Worm (Caenorhabditis elegans) whole organism, mixed stage, embryonic: Measurements from ENCODE around the gene picc-1.
A peak's percentile ranks its signal among the peaks of the same experiment; 100 is the strongest.

Source experiments
- bed-3 ChIP-seq: fragments of 200-800 bp; sonication (Bioruptor generic); optimal IDR thresholded peaks from 3 replicates; lab custom pipeline; 2018; ENCODE audit warnings: mild to moderate bottlenecking, missing genetic modification characterization, moderate library complexity, missing compliant biosample characterization
- ces-1 ChIP-seq: fragments of 150-350 bp; optimal IDR thresholded peaks from 2 replicates; lab custom pipeline; 2014; ENCODE audit warnings: missing biosample characterization, missing genetic modification reagents, missing genetic modification characterization
- elt-3 ChIP-seq: fragments of 150-350 bp; optimal IDR thresholded peaks from 2 replicates; lab custom pipeline; 2014; ENCODE audit warnings: missing biosample characterization, missing genetic modification characterization
- flh-1 ChIP-seq: fragments of 200-800 bp; sonication (Bioruptor generic); optimal IDR thresholded peaks from 2 replicates; lab custom pipeline; 2018; ENCODE audit warnings: mild to moderate bottlenecking, missing genetic modification characterization, moderate library complexity, missing compliant biosample characterization
- hlh-1 ChIP-seq: fragments of 150-350 bp; optimal IDR thresholded peaks from 2 replicates; lab custom pipeline; 2014; ENCODE audit warnings: missing biosample characterization, missing genetic modification reagents, missing genetic modification characterization
- lsy-2 ChIP-seq: fragments of 150-350 bp; optimal IDR thresholded peaks from 2 replicates; lab custom pipeline; 2014; ENCODE audit warnings: missing biosample characterization, missing genetic modification characterization
- mep-1 ChIP-seq: fragments of 150-350 bp; optimal IDR thresholded peaks from 2 replicates; lab custom pipeline; 2017; ENCODE audit warnings: missing biosample characterization, missing genetic modification reagents, missing genetic modification characterization, inconsistent platforms
- nhr-237 ChIP-seq: fragments of 150-350 bp; optimal IDR thresholded peaks from 2 replicates; lab custom pipeline; 2014; ENCODE audit warnings: missing biosample characterization, missing genetic modification characterization
- nhr-28 ChIP-seq: fragments of 150-350 bp; optimal IDR thresholded peaks from 2 replicates; lab custom pipeline; 2014; ENCODE audit warnings: missing biosample characterization, missing genetic modification characterization
- nhr-76 ChIP-seq: sonication (generic microtip); optimal IDR thresholded peaks from 2 replicates; lab custom pipeline; 2017; ENCODE audit warnings: missing biosample characterization, missing genetic modification characterization
- pha-4 ChIP-seq: fragments of 150-350 bp; optimal IDR thresholded peaks from 2 replicates; lab custom pipeline; 2018; ENCODE audit warnings: missing biosample characterization, missing genetic modification reagents, missing genetic modification characterization
- snpc-4 ChIP-seq: fragments of 150-350 bp; optimal IDR thresholded peaks from 2 replicates; lab custom pipeline; 2014; ENCODE audit warnings: missing biosample characterization, missing genetic modification characterization
- unc-39 ChIP-seq: fragments of 150-350 bp; optimal IDR thresholded peaks from 2 replicates; lab custom pipeline; 2014; ENCODE audit warnings: missing biosample characterization, missing genetic modification characterization

DNA sequence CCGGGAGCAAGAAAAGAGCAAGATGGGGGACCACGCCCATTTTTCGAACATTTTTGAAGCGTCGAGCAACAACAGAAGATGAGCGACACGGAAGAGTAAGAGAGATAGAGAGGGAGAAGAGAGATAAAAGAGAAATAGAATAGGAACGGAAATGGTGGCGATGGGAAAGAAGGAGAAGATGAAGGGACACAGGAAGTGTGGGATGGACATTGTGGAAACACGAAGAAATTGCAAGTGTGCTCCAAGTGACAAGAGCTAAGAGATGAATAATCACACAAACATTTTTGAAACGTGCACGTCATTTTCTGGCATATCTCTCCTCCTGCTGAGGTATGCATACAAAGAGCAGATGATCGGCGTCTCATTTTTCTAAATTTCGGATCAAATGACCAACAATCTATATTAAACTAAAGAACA is 11.8 kb downstream of the picc-1 start:
- no peak for TF ChIP-seq pha-4 (tag; lab: Kevin White, UChicago)
- TF ChIP-seq elt-3 (tag; lab: Kevin White, UChicago): no peak
- TF ChIP-seq nhr-28 (tag; lab: Kevin White, UChicago): no peak
- no peak for TF ChIP-seq nhr-237
- no peak for TF ChIP-seq ces-1
- no peak for TF ChIP-seq bed-3 (GFP tag; lab: Kevin White, UChicago)
- no peak for TF ChIP-seq flh-1 (GFP tag; lab: Kevin White, UChicago)
- no peak for TF ChIP-seq mep-1 (tag; lab: Kevin White, UChicago)
- TF ChIP-seq lsy-2 (tag; lab: Kevin White, UChicago): no peak
- no peak for TF ChIP-seq unc-39 (tag; lab: Kevin White, UChicago)
- peak; percentile 48 for TF ChIP-seq hlh-1 (tag; lab: Kevin White, UChicago)
- TF ChIP-seq snpc-4 (tag; lab: Kevin White, UChicago): no peak
- TF ChIP-seq nhr-76 (tag; lab: Kevin White, UChicago): no peak
